Fruit fly (Drosophila melanogaster) whole organism, pupa: ENCODE data around the gene CG18808.
A peak's percentile ranks its signal among the peaks of the same experiment; 100 is the strongest.

Experiments
- CG10348 ChIP-seq: fragments of 200-800 bp; sonication (Bioruptor generic); IDR thresholded peaks from 2 replicates; pipeline ENCODE4 v1.3.6; 2022; ENCODE audit warnings: missing biosample characterization, missing genetic modification characterization
- CG13204 ChIP-seq: fragments of 200-800 bp; sonication (Bioruptor generic); optimal IDR thresholded peaks from 2 replicates; lab custom pipeline; 2018; ENCODE audit warnings: missing biosample characterization, mild to moderate bottlenecking, missing genetic modification characterization, moderate library complexity
- CG14655 ChIP-seq: fragments of 200-800 bp; sonication (Bioruptor generic); optimal IDR thresholded peaks from 3 replicates; lab custom pipeline; 2017; ENCODE audit warnings: mild to moderate bottlenecking, missing biosample characterization, missing genetic modification reagents, missing genetic modification characterization
- CG15710 ChIP-seq: fragments of 200-800 bp; sonication (Bioruptor generic); optimal IDR thresholded peaks from 2 replicates; lab custom pipeline; 2018; ENCODE audit warnings: missing biosample characterization, mild to moderate bottlenecking, missing genetic modification characterization, moderate library complexity
- CG34367 ChIP-seq: fragments of 200-800 bp; sonication (Bioruptor generic); optimal IDR thresholded peaks from 2 replicates; lab custom pipeline; 2018; ENCODE audit warnings: missing biosample characterization, mild to moderate bottlenecking, missing genetic modification characterization
- Ets98B ChIP-seq: fragments of 200-800 bp; sonication (Bioruptor generic); IDR thresholded peaks from 2 replicates; pipeline ENCODE4 v1.3.6; 2022; ENCODE audit warnings: missing biosample characterization, missing genetic modification characterization
- Pif1B ChIP-seq: fragments of 200-800 bp; sonication (Bioruptor generic); optimal IDR thresholded peaks from 3 replicates; lab custom pipeline; 2016; ENCODE audit warnings: missing biosample characterization, missing genetic modification characterization
- Snoo ChIP-seq: fragments of 200-800 bp; sonication (Bioruptor generic); optimal IDR thresholded peaks from 3 replicates; lab custom pipeline; 2017; ENCODE audit warnings: missing biosample characterization, mild to moderate bottlenecking, missing genetic modification characterization, inconsistent platforms
- fd96Ca ChIP-seq: fragments of 200-800 bp; sonication (Bioruptor generic); IDR thresholded peaks from 3 replicates; pipeline ENCODE4 v1.3.6; 2022; ENCODE audit warnings: missing biosample characterization, missing genetic modification characterization
- gl ChIP-seq: fragments of 200-800 bp; sonication (Bioruptor generic); optimal IDR thresholded peaks from 2 replicates; lab custom pipeline; 2018; ENCODE audit warnings: missing biosample characterization, mild to moderate bottlenecking, missing genetic modification characterization

The CG18808 gene

DNA sequence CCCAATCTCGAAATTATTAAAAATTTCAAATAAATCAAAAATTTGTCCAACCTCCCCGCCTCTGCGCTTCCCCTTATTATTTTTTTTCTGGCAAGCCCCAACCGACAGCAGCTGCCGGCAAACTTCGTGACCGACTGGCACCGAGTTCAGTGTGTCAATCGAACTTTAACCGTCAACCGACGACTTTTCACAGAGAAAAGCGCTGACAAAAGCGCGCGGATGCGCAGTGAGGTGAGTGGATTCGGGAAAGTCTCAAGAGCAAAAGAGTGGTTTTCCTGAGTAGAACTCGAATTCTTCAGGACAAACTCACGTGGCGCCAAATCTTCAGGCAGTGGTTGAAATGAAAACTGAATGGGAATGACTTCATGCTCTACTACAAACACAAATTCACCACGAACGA, 6.6 kb downstream of the CG18808 start:
- TF ChIP-seq fd96Ca (GFP tag; lab: Robert Waterston, UW) (peak; percentile 14; the same call in 1 of the 3 replicates), Snoo (tag; lab: Kevin White, UChicago) (no peak)

DNA sequence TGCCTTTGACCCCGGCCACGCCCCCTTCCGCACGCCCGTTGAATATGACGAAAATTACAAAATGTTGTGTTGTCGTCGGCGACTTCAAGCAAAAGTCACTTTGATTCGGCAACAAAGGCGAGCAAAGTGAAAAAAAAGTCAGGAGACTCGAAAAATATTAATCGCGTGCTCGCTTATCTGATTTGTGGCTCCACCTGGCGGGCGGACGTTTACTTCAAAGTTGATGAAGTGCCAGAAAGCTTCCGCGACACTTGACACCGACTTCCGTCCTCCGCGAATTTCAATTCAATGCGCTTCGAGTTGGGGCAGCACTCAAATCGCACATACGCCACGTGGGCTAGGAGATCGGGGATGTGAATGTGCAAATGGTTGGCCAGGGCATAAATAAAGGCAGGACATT, 30.8 kb downstream of the CG18808 start:
- TF ChIP-seq CG15710 (tag; lab: Kevin White, UChicago): no peak

DNA sequence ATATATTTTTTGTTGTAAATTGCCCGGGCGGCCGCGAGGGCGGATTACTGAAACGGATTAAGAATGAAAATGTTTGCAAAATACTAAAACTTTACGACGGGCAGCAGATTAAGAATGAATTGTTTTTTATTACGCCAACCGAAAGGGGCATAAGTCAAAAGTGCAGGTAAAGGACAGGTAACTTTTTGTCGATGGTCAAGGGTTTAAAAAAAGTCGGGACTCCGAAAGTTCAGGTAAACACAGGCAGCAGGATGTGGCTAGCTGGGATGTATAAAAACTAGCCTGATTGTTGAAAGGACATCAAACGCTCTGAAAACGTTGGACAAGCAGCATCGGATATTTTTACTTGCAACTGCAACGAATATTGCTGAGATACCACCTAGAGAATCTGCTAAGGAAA, 49.6 kb downstream of the CG18808 start, which contains the start of gene CG13711:
TSS of gene CG13711 (plus strand) at position 301 of the 400 bp plus-strand sequence.
- TF ChIP-seq gl (no peak), Ets98B (GFP tag; lab: Robert Waterston, UW) (no peak), Pif1B (no peak), Snoo (tag; lab: Kevin White, UChicago) (no peak), CG13204 (no peak), CG14655 (GFP tag; lab: Kevin White, UChicago) (no peak), fd96Ca (GFP tag; lab: Robert Waterston, UW) (no peak), CG10348 (no peak), CG34367 (tag; lab: Kevin White, UChicago) (no peak)
